Worm (Caenorhabditis elegans) whole organism, mixed stage, embryonic: Measurements from ENCODE around the gene fbxb-15.

Experiments
- blmp-1 ChIP-seq: fragments of 150-350 bp; optimal IDR thresholded peaks from 2 replicates; lab custom pipeline; 2014; ENCODE audit warnings: missing biosample characterization, missing genetic modification characterization
- nhr-12 ChIP-seq: fragments of 150-350 bp; optimal IDR thresholded peaks from 2 replicates; lab custom pipeline; 2014; ENCODE audit warnings: missing biosample characterization, missing genetic modification characterization
- nhr-237 ChIP-seq: fragments of 150-350 bp; optimal IDR thresholded peaks from 2 replicates; lab custom pipeline; 2014; ENCODE audit warnings: missing biosample characterization, missing genetic modification characterization
- nhr-28 ChIP-seq: fragments of 150-350 bp; optimal IDR thresholded peaks from 2 replicates; lab custom pipeline; 2014; ENCODE audit warnings: missing biosample characterization, missing genetic modification characterization
- pha-4 ChIP-seq: fragments of 150-350 bp; optimal IDR thresholded peaks from 2 replicates; lab custom pipeline; 2018; ENCODE audit warnings: missing biosample characterization, missing genetic modification reagents, missing genetic modification characterization
- snpc-4 ChIP-seq: fragments of 150-350 bp; optimal IDR thresholded peaks from 2 replicates; lab custom pipeline; 2014; ENCODE audit warnings: missing biosample characterization, missing genetic modification characterization
- sptf-1 ChIP-seq: sonication (generic microtip); optimal IDR thresholded peaks from 2 replicates; lab custom pipeline; 2017; ENCODE audit warnings: mild to moderate bottlenecking, missing genetic modification characterization, moderate library complexity, missing compliant biosample characterization
- unc-39 ChIP-seq: fragments of 150-350 bp; optimal IDR thresholded peaks from 2 replicates; lab custom pipeline; 2014; ENCODE audit warnings: missing biosample characterization, missing genetic modification characterization
- unc-62 ChIP-seq: fragments of 150-350 bp; optimal IDR thresholded peaks from 2 replicates; lab custom pipeline; 2014; ENCODE audit warnings: missing biosample characterization, missing genetic modification reagents, missing genetic modification characterization
- zip-8 ChIP-seq: fragments of 150-350 bp; optimal IDR thresholded peaks from 2 replicates; lab custom pipeline; 2014; ENCODE audit warnings: missing biosample characterization, missing genetic modification characterization

DNA sequence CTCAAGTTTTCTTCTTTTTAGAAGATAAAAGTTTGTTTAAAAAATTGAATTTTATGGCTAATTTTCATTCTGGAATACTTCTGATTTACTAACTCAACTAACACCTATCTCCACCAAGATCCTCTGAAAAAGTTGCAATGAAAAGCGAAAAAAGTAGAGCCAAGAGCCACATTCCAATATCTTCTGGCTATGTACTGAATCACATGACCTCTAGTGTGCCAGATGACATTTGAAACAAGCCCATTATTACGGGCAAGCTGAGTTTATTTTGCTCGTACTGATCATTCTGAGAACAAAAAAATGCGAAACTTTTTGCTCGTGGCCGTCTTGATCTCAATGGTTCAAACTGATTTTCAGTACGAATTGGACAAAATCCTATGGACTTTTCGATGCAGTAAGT lies 25.8 kb upstream of the fbxb-15 start, which contains the start of gene irld-36:
- no peak for TF ChIP-seq blmp-1 (tag; lab: Kevin White, UChicago)
- no peak for TF ChIP-seq unc-62 (GFP tag; lab: Kevin White, UChicago)
- no peak for TF ChIP-seq sptf-1 (tag; lab: Kevin White, UChicago)
- TF ChIP-seq unc-39 (tag; lab: Kevin White, UChicago) = no peak
- TF ChIP-seq nhr-237 = no peak
- TF ChIP-seq nhr-12 = no peak
- TF ChIP-seq snpc-4 = no peak
- TF ChIP-seq nhr-28 (tag; lab: Kevin White, UChicago) = no peak
- TF ChIP-seq pha-4 (tag; lab: Kevin White, UChicago) = no peak
- TF ChIP-seq zip-8 (tag; lab: Kevin White, UChicago) = no peak
